Fruit fly (Drosophila melanogaster) whole organism, embryonic: ENCODE results near the gene Nepl18.

Source experiments
- Atf3 ChIP-seq: fragments of 200-800 bp; sonication (Bioruptor generic); optimal IDR thresholded peaks from 3 replicates; lab custom pipeline; 2016; ENCODE audit warnings: missing biosample characterization, missing genetic modification characterization
- CG10267 ChIP-seq: fragments of 200-800 bp; sonication (Bioruptor generic); optimal IDR thresholded peaks from 2 replicates; lab custom pipeline; 2018; ENCODE audit warnings: missing biosample characterization, mild to moderate bottlenecking, missing genetic modification characterization, moderate library complexity
- CG10462 ChIP-seq: fragments of 200-800 bp; sonication (Bioruptor generic); optimal IDR thresholded peaks from 2 replicates; lab custom pipeline; 2016; ENCODE audit warnings: missing biosample characterization, missing genetic modification characterization
- CG11696 ChIP-seq: fragments of 200-800 bp; sonication (Bioruptor generic); IDR thresholded peaks from 2 replicates; pipeline ENCODE4 v1.3.6; 2022; ENCODE audit warnings: missing biosample characterization, missing genetic modification characterization
- CG13894 ChIP-seq: fragments of 200-800 bp; sonication (Bioruptor generic); optimal IDR thresholded peaks from 3 replicates; lab custom pipeline; 2018; ENCODE audit warnings: missing biosample characterization, mild to moderate bottlenecking, missing genetic modification characterization, moderate library complexity
- CG15479 ChIP-seq: fragments of 200-800 bp; sonication (Bioruptor generic); optimal IDR thresholded peaks from 3 replicates; lab custom pipeline; 2019; ENCODE audit warnings: missing biosample characterization, mild to moderate bottlenecking, missing genetic modification characterization, moderate library complexity
- CG18619 ChIP-seq: fragments of 200-800 bp; sonication (Bioruptor generic); optimal IDR thresholded peaks from 3 replicates; lab custom pipeline; 2017; ENCODE audit warnings: missing biosample characterization, mild to moderate bottlenecking, missing genetic modification characterization
- CG2199 ChIP-seq: fragments of 200-800 bp; sonication (Bioruptor generic); IDR thresholded peaks from 3 replicates; pipeline ENCODE4 v1.3.6; 2022; ENCODE audit warnings: missing biosample characterization, missing genetic modification characterization
- CG32767 ChIP-seq: fragments of 200-800 bp; sonication (Bioruptor generic); IDR thresholded peaks from 2 replicates; pipeline ENCODE4 v1.3.6; 2022; ENCODE audit warnings: missing biosample characterization, missing genetic modification characterization
- CG6791 ChIP-seq: fragments of 200-800 bp; sonication (Bioruptor generic); IDR thresholded peaks from 3 replicates; pipeline ENCODE4 v1.3.6; 2022; ENCODE audit warnings: missing biosample characterization, missing genetic modification characterization; ENCODE audit not compliant: partially characterized antibody
- CG6813 ChIP-seq: fragments of 200-800 bp; sonication (Bioruptor generic); optimal IDR thresholded peaks from 2 replicates; lab custom pipeline; 2017; ENCODE audit warnings: missing biosample characterization, missing genetic modification characterization, mild to moderate bottlenecking, moderate library complexity, missing genetic modification reagents
- CG7357 ChIP-seq: fragments of 200-800 bp; sonication (Bioruptor generic); IDR thresholded peaks from 3 replicates; pipeline ENCODE4 v1.3.6; 2022; ENCODE audit warnings: missing biosample characterization, missing genetic modification characterization
- CG7745 ChIP-seq: fragments of 200-800 bp; sonication (Bioruptor generic); optimal IDR thresholded peaks from 2 replicates; lab custom pipeline; 2018; ENCODE audit warnings: missing biosample characterization, mild to moderate bottlenecking, missing genetic modification characterization, moderate library complexity
- CG8478 ChIP-seq: fragments of >200 bp; optimal IDR thresholded peaks from 2 replicates; lab custom pipeline; 2018
- CG8944 ChIP-seq: fragments of 200-800 bp; sonication (Bioruptor generic); optimal IDR thresholded peaks from 3 replicates; lab custom pipeline; 2016; ENCODE audit warnings: missing biosample characterization, missing genetic modification characterization
- Camta ChIP-seq: fragments of 200-800 bp; sonication (Bioruptor generic); optimal IDR thresholded peaks from 2 replicates; lab custom pipeline; 2016; ENCODE audit warnings: missing biosample characterization, missing genetic modification characterization
- Deaf1 ChIP-seq: fragments of 200-800 bp; optimal IDR thresholded peaks from 3 replicates; lab custom pipeline; 2019; ENCODE audit warnings: missing biosample characterization, mild to moderate bottlenecking, missing genetic modification characterization, moderate library complexity
- Dp ChIP-seq: fragments of 200-800 bp; sonication (Bioruptor generic); optimal IDR thresholded peaks from 2 replicates; lab custom pipeline; 2018; ENCODE audit warnings: missing biosample characterization, mild to moderate bottlenecking, missing genetic modification characterization, moderate library complexity
- Elba2 ChIP-seq: fragments of 200-800 bp; sonication (Bioruptor generic); optimal IDR thresholded peaks from 3 replicates; lab custom pipeline; 2016; ENCODE audit warnings: missing biosample characterization, missing genetic modification characterization
- Hey ChIP-seq: fragments of 200-800 bp; sonication (Bioruptor generic); optimal IDR thresholded peaks from 3 replicates; lab custom pipeline; 2018; ENCODE audit warnings: missing biosample characterization, mild to moderate bottlenecking, missing genetic modification characterization
- Hr78 ChIP-seq, 2 experiments: fragments of 200-800 bp in 1 of 2; fragments of >200 bp in 1 of 2; sonication (Bioruptor generic) in 1 of 2; optimal IDR thresholded peaks; 2 replicates each; lab custom pipeline; 2017 to 2019; ENCODE audit warnings: missing biosample characterization in 2 of 2, missing genetic modification characterization in 2 of 2, mild to moderate bottlenecking in 1 of 2, moderate library complexity in 1 of 2
- Jarid2 ChIP-seq: fragments of 200-800 bp; sonication (Bioruptor generic); optimal IDR thresholded peaks from 3 replicates; lab custom pipeline; 2017; ENCODE audit warnings: mild to moderate bottlenecking, missing biosample characterization, missing genetic modification reagents, missing genetic modification characterization
- Med ChIP-seq: fragments of 200-800 bp; sonication (Bioruptor generic); peaks from one replicate; lab custom pipeline; 2016; ENCODE audit warnings: missing biosample characterization, missing genetic modification characterization, mild to moderate bottlenecking, inconsistent platforms, moderate library complexity
- Oaz ChIP-seq: fragments of 200-800 bp; sonication (Bioruptor generic); IDR thresholded peaks from 2 replicates; pipeline ENCODE4 v1.3.6; 2022; ENCODE audit warnings: missing biosample characterization, missing genetic modification characterization
- ara ChIP-seq: fragments of 200-800 bp; sonication (Bioruptor generic); IDR thresholded peaks from 2 replicates; pipeline ENCODE4 v1.3.6; 2022; ENCODE audit warnings: missing biosample characterization, missing genetic modification characterization
- btn ChIP-seq: fragments of 200-800 bp; sonication (Bioruptor generic); optimal IDR thresholded peaks from 2 replicates; lab custom pipeline; 2016; ENCODE audit warnings: missing biosample characterization, missing genetic modification characterization
- chm ChIP-seq: fragments of 200-800 bp; sonication (Bioruptor generic); IDR thresholded peaks from 2 replicates; pipeline ENCODE4 v1.3.6; 2022; ENCODE audit warnings: missing biosample characterization, missing genetic modification characterization
- ci ChIP-seq: fragments of 200-800 bp; sonication (Bioruptor generic); IDR thresholded peaks from 3 replicates; pipeline ENCODE4 v1.3.6; 2022; ENCODE audit warnings: missing biosample characterization, missing genetic modification characterization
- corto ChIP-seq: fragments of 200-800 bp; sonication (Bioruptor generic); optimal IDR thresholded peaks from 2 replicates; lab custom pipeline; 2016; ENCODE audit warnings: missing biosample characterization, mild to moderate bottlenecking, missing genetic modification characterization, moderate library complexity
- crol ChIP-seq: fragments of 200-800 bp; sonication (Bioruptor generic); IDR thresholded peaks from 2 replicates; pipeline ENCODE4 v1.3.6; 2022; ENCODE audit warnings: missing biosample characterization, missing genetic modification characterization
- disco-r ChIP-seq: fragments of 200-800 bp; sonication (Bioruptor generic); optimal IDR thresholded peaks from 2 replicates; lab custom pipeline; 2016; ENCODE audit warnings: missing biosample characterization, missing genetic modification characterization
- emc ChIP-seq: fragments of 200-800 bp; sonication (Bioruptor generic); optimal IDR thresholded peaks from 2 replicates; lab custom pipeline; 2016; ENCODE audit warnings: missing biosample characterization, missing genetic modification characterization
- fd102C ChIP-seq: fragments of 200-800 bp; sonication (Bioruptor generic); optimal IDR thresholded peaks from 2 replicates; lab custom pipeline; 2018; ENCODE audit warnings: missing biosample characterization, mild to moderate bottlenecking, missing genetic modification characterization, moderate library complexity
- gcm ChIP-seq: fragments of 200-800 bp; sonication (Bioruptor generic); optimal IDR thresholded peaks from 2 replicates; lab custom pipeline; 2019; ENCODE audit warnings: missing biosample characterization, mild to moderate bottlenecking, missing genetic modification characterization, moderate library complexity
- gcm2 ChIP-seq: fragments of 200-800 bp; sonication (Bioruptor generic); optimal IDR thresholded peaks from 2 replicates; lab custom pipeline; 2016; ENCODE audit warnings: missing biosample characterization, missing genetic modification characterization
- gem ChIP-seq: fragments of 200-800 bp; sonication (Bioruptor generic); optimal IDR thresholded peaks from 2 replicates; lab custom pipeline; 2019; ENCODE audit warnings: missing biosample characterization, mild to moderate bottlenecking, missing genetic modification characterization, moderate library complexity
- kni ChIP-seq: fragments of 200-800 bp; sonication (Bioruptor generic); optimal IDR thresholded peaks from 3 replicates; lab custom pipeline; 2017; ENCODE audit warnings: mild to moderate bottlenecking, missing biosample characterization, missing genetic modification reagents, missing genetic modification characterization
- nerfin-2 ChIP-seq: fragments of 200-800 bp; sonication (Bioruptor generic); IDR thresholded peaks from 2 replicates; pipeline ENCODE4 v1.3.6; 2022; ENCODE audit warnings: missing biosample characterization, missing genetic modification characterization; ENCODE audit not compliant: partially characterized antibody
- pros ChIP-seq: fragments of 200-800 bp; sonication (Bioruptor generic); optimal IDR thresholded peaks from 3 replicates; lab custom pipeline; 2019; ENCODE audit warnings: missing biosample characterization, mild to moderate bottlenecking, missing genetic modification characterization, moderate library complexity
- psq ChIP-seq: fragments of 200-800 bp; sonication (Bioruptor generic); optimal IDR thresholded peaks from 2 replicates; lab custom pipeline; 2017; ENCODE audit warnings: missing biosample characterization, missing genetic modification characterization
- sens ChIP-seq: fragments of 200-800 bp; sonication (Bioruptor generic); peaks from one replicate; lab custom pipeline; 2016; ENCODE audit warnings: missing biosample characterization, missing genetic modification characterization
- sens-2 ChIP-seq: fragments of 200-800 bp; sonication (Bioruptor generic); IDR thresholded peaks from 2 replicates; pipeline ENCODE4 v1.3.6; 2022; ENCODE audit warnings: missing biosample characterization, missing genetic modification characterization
- so ChIP-seq: fragments of 200-800 bp; sonication (Bioruptor generic); IDR thresholded peaks from 3 replicates; pipeline ENCODE4 v1.3.6; 2022; ENCODE audit warnings: missing biosample characterization, missing genetic modification characterization
- sob ChIP-seq: fragments of 200-800 bp; sonication (Bioruptor generic); IDR thresholded peaks from 2 replicates; pipeline ENCODE4 v1.3.6; 2022; ENCODE audit warnings: missing biosample characterization, missing genetic modification characterization
- unc-4 ChIP-seq: fragments of 200-800 bp; sonication (Bioruptor generic); IDR thresholded peaks from 2 replicates; pipeline ENCODE4 v1.3.6; 2022; ENCODE audit warnings: missing biosample characterization, missing genetic modification characterization; ENCODE audit not compliant: partially characterized antibody
- vvl ChIP-seq: fragments of 200-800 bp; sonication (Bioruptor generic); IDR thresholded peaks from 2 replicates; pipeline ENCODE4 v1.3.6; 2022; ENCODE audit warnings: missing biosample characterization, missing genetic modification characterization
- z ChIP-seq: fragments of 200-800 bp; sonication (Bioruptor generic); IDR thresholded peaks from 3 replicates; pipeline ENCODE4 v1.3.6; 2022; ENCODE audit warnings: missing biosample characterization, missing genetic modification characterization
- zen2 ChIP-seq: fragments of 200-800 bp; sonication (Bioruptor generic); IDR thresholded peaks from 3 replicates; pipeline ENCODE4 v1.3.6; 2022; ENCODE audit warnings: missing biosample characterization, missing genetic modification characterization; ENCODE audit not compliant: partially characterized antibody

The Nepl18 gene

DNA sequence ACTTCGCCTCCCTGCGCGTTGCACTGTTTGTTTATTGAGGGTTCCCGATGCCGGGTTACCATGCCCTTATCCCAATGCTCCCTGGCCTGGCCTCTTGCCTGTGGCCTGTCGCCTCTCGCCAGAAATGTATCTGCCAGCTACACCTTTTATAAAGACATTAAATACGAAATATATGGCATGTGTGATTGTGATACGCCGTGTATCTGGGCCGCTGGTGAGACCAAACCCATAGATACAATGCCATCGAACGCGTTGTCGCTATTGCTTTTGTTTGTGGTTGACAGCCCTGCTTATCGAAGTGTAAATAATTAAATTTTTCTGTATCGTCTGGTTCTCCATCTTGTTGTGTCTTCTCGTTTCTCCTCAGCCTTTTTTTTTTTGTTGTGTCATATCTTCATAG, 14.8 kb upstream of the Nepl18 start (continued):
- peak; percentile 5 for TF ChIP-seq sens (GFP tag; lab: Kevin White, UChicago)
- no peak for TF ChIP-seq emc
- TF ChIP-seq zen2: no peak
- no peak for TF ChIP-seq Oaz
- TF ChIP-seq CG10267 (tag; lab: Kevin White, UChicago): no peak
- no peak for TF ChIP-seq fd102C (GFP tag; lab: Kevin White, UChicago)
- TF ChIP-seq btn (GFP tag; lab: Kevin White, UChicago): no peak
- TF ChIP-seq CG7745 (tag; lab: Kevin White, UChicago): peak; percentile 70
- TF ChIP-seq sens-2 (GFP tag; lab: Robert Waterston, UW): no peak
- no peak for TF ChIP-seq Hey
- no peak for TF ChIP-seq CG8944 (GFP tag; lab: Kevin White, UChicago)
- no peak for TF ChIP-seq nerfin-2
- no peak for TF ChIP-seq gem (tag; lab: Kevin White, UChicago)
- TF ChIP-seq CG11696 (GFP tag; lab: Robert Waterston, UW): no peak
- TF ChIP-seq CG15479 (GFP tag; lab: Kevin White, UChicago): peak; percentile 9
- no peak for TF ChIP-seq CG18619 (GFP tag; lab: Kevin White, UChicago)

DNA sequence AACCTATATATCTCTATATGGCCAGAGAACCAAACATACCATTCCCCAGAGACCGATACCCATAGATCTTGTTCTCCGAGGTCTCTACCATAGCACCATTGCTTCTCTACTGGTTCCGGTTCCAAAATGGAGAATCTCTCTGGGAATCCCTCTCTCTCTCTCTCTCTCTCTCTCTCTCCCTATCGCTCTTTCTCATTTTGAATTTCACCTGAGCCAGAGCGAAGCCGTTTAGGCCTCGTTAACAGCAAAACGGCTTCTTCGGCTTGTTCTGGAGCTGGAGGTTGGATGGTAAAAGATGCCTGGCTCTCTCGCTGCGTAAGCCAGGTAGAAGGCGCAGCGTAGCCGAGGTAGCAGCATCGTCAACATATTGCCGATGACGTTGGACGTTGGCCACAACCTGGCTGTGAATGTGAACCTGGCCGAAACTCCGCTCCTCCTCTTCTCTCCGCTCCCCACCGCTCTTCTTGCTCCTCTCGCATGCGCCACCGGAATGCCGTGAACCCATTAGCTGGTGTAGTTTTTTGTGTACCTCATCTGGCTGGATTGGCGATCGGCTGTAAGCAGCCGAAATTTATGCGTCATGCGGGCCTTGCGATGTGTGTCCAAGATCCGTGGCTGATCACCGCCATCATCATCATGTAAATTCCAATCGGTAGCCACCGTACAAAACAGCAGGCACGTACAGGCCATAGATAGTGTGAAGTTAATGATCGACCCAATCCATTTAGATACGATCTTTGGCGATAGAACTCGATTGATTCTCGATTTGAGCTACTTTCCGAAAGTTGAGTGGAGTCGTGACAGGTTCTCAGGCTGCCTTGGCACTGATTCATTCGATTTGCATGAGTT, 13.9 kb upstream of the Nepl18 start:
- peak; percentile 18 for TF ChIP-seq CG13894 (tag; lab: Kevin White, UChicago)
- peak; percentile 61 for TF ChIP-seq sob (GFP tag; lab: Robert Waterston, UW)
- no peak for TF ChIP-seq CG7357
- peak; percentile 39 for TF ChIP-seq CG8478 (lab: Kevin White, UChicago)
- peak; percentile 39 for TF ChIP-seq psq (GFP tag; lab: Kevin White, UChicago)
- TF ChIP-seq so: peak; percentile 50; the same call in 1 of the 3 replicates
- no peak for TF ChIP-seq Camta (GFP tag; lab: Kevin White, UChicago)
- no peak for TF ChIP-seq CG10462 (GFP tag; lab: Kevin White, UChicago)
- TF ChIP-seq Med (GFP tag; lab: Kevin White, UChicago): peak; percentile 69
- peak; percentile 39 for TF ChIP-seq pros (GFP tag; lab: Kevin White, UChicago)
- peak; percentile 15 for TF ChIP-seq gcm
- TF ChIP-seq Deaf1 (tag; lab: Kevin White, UChicago): peak; percentile 64
- peak; percentile 78 for TF ChIP-seq crol (GFP tag; lab: Robert Waterston, UW)
- TF ChIP-seq disco-r (GFP tag; lab: Kevin White, UChicago): no peak
- no peak for TF ChIP-seq Elba2
- no peak for TF ChIP-seq gcm2 (GFP tag; lab: Kevin White, UChicago)
- TF ChIP-seq sens (GFP tag; lab: Kevin White, UChicago): peak; percentile 28
- 0 out of 2 replicates have a peak, but pooled peaks have one; percentile 36 for TF ChIP-seq unc-4
- TF ChIP-seq Hr78 (GFP tag; optimal IDR thresholded peaks at IDR 0.05; lab: Kevin White, UChicago): peak in 1 of 2 experiments; percentile 55
- peak; percentile 71 for TF ChIP-seq z
- peak; percentile 9 for TF ChIP-seq corto (GFP tag; lab: Kevin White, UChicago)
- peak; percentile 23; the same call in 1 of the 2 replicates for TF ChIP-seq CG32767 (GFP tag; lab: Robert Waterston, UW)
- peak; percentile 51; the same call in 1 of the 3 replicates for TF ChIP-seq zen2
- peak; percentile 2 for TF ChIP-seq Atf3 (GFP tag; lab: Kevin White, UChicago)
- TF ChIP-seq Dp (GFP tag; lab: Kevin White, UChicago): no peak
- TF ChIP-seq vvl: peak; percentile 39; the same call in 1 of the 2 replicates
- peak; percentile 19 for TF ChIP-seq Jarid2 (GFP tag; lab: Kevin White, UChicago)
- no peak for TF ChIP-seq CG6813
- 0 out of 2 replicates have a peak, but pooled peaks have one; percentile 23 for TF ChIP-seq chm (GFP tag; lab: Robert Waterston, UW)
- TF ChIP-seq kni (GFP tag; lab: Kevin White, UChicago): peak; percentile 73
- TF ChIP-seq CG2199 (GFP tag; lab: Robert Waterston, UW): peak; percentile 41; the same call in 1 of the 3 replicates
- no peak for TF ChIP-seq ara (GFP tag; lab: Robert Waterston, UW)
- no peak for TF ChIP-seq ci (GFP tag; lab: Robert Waterston, UW)
- peak; percentile 37; the same call in 1 of the 3 replicates for TF ChIP-seq CG6791
